Worm (Caenorhabditis elegans) whole organism, L1 larva: ENCODE measurements around the gene fbxb-102.

Experiments
- C16A3.4 ChIP-seq: fragments of 150-350 bp; optimal IDR thresholded peaks from 2 replicates; lab custom pipeline; 2014; ENCODE audit warnings: missing biosample characterization, missing genetic modification characterization
- C34B4.2 ChIP-seq: sonication (generic microtip); optimal IDR thresholded peaks from 2 replicates; lab custom pipeline; 2017; ENCODE audit warnings: mild to moderate bottlenecking, missing genetic modification characterization, missing compliant biosample characterization
- F16B12.6 ChIP-seq: fragments of 150-350 bp; optimal IDR thresholded peaks from 2 replicates; lab custom pipeline; 2014; ENCODE audit warnings: missing biosample characterization, missing genetic modification characterization
- Y116A8C.19 ChIP-seq: sonication (generic microtip); optimal IDR thresholded peaks from 2 replicates; lab custom pipeline; 2016; ENCODE audit warnings: missing compliant biosample characterization, missing genetic modification characterization, borderline replicate concordance
- aha-1 ChIP-seq: fragments of 150-350 bp; optimal IDR thresholded peaks from 2 replicates; lab custom pipeline; 2014; ENCODE audit warnings: missing biosample characterization, missing genetic modification characterization
- alr-1 ChIP-seq: fragments of 200-800 bp; sonication (Bioruptor generic); optimal IDR thresholded peaks from 2 replicates; lab custom pipeline; 2018; ENCODE audit warnings: borderline replicate concordance, mild to moderate bottlenecking, missing genetic modification characterization, missing compliant biosample characterization
- ama-1 ChIP-seq: fragments of 150-350 bp; optimal IDR thresholded peaks from 2 replicates; lab custom pipeline; 2014
- ceh-63 ChIP-seq: fragments of 200-800 bp; sonication (Bioruptor generic); optimal IDR thresholded peaks from 2 replicates; lab custom pipeline; 2018; ENCODE audit warnings: mild to moderate bottlenecking, missing genetic modification characterization, missing compliant biosample characterization
- ceh-82 ChIP-seq, 3 experiments: fragments of 150-350 bp in 1 of 3; sonication (generic microtip) in 2 of 3; optimal IDR thresholded peaks; 2 replicates each; lab custom pipeline; 2014 to 2017; ENCODE audit warnings: missing biosample characterization in 3 of 3, missing genetic modification characterization in 3 of 3
- ceh-88 ChIP-seq: fragments of 200-800 bp; sonication (Bioruptor generic); IDR thresholded peaks from 2 replicates; pipeline ENCODE4 v1.3.6; 2022; ENCODE audit warnings: missing genetic modification characterization, missing compliant biosample characterization
- dpl-1 ChIP-seq, 3 experiments: fragments of 150-350 bp in 2 of 3; sonication (generic microtip) in 1 of 3; optimal IDR thresholded peaks; 2 replicates each; lab custom pipeline; 2014 to 2017; ENCODE audit warnings: missing biosample characterization in 3 of 3, missing genetic modification characterization in 3 of 3, missing genetic modification reagents in 3 of 3
- efl-3 ChIP-seq: fragments of 200-800 bp; sonication (Bioruptor generic); optimal IDR thresholded peaks from 2 replicates; lab custom pipeline; 2018; ENCODE audit warnings: mild to moderate bottlenecking, missing genetic modification characterization, missing compliant biosample characterization
- egl-13 ChIP-seq: sonication (generic microtip); optimal IDR thresholded peaks from 2 replicates; lab custom pipeline; 2016; ENCODE audit warnings: missing genotype, missing genetic modification reagents, missing genetic modification characterization, missing compliant biosample characterization
- egl-27 ChIP-seq, 2 experiments: fragments of 150-350 bp in 1 of 2; sonication (generic microtip); optimal IDR thresholded peaks; 3 replicates each; lab custom pipeline; 2017 to 2018; ENCODE audit warnings: missing biosample characterization in 2 of 2, missing genetic modification characterization in 2 of 2, missing genetic modification reagents in 2 of 2
- elt-2 ChIP-seq: sonication (generic microtip); optimal IDR thresholded peaks from 2 replicates; lab custom pipeline; 2016; ENCODE audit warnings: missing genetic modification characterization, mild to moderate bottlenecking, inconsistent platforms, missing compliant biosample characterization, missing genetic modification reagents
- fkh-8 ChIP-seq: sonication (generic microtip); optimal IDR thresholded peaks from 2 replicates; lab custom pipeline; 2016; ENCODE audit warnings: mild to moderate bottlenecking, missing genetic modification characterization, missing compliant biosample characterization
- fos-1 ChIP-seq: fragments of 150-350 bp; optimal IDR thresholded peaks from 2 replicates; lab custom pipeline; 2014; ENCODE audit warnings: missing biosample characterization, missing genetic modification characterization
- grh-1 ChIP-seq: fragments of 200-800 bp; sonication (Bioruptor generic); IDR thresholded peaks from 2 replicates; pipeline ENCODE4 v1.3.6; 2022; ENCODE audit warnings: missing genetic modification reagents, missing genetic modification characterization, missing compliant biosample characterization
- hlh-17 ChIP-seq: fragments of 200-800 bp; sonication (Bioruptor generic); optimal IDR thresholded peaks from 2 replicates; lab custom pipeline; 2018; ENCODE audit warnings: missing genetic modification characterization, mild to moderate bottlenecking, missing compliant biosample characterization, moderate library complexity, borderline replicate concordance
- hlh-4 ChIP-seq: sonication (generic microtip); optimal IDR thresholded peaks from 2 replicates; lab custom pipeline; 2016; ENCODE audit warnings: mild to moderate bottlenecking, missing genetic modification characterization, missing compliant biosample characterization
- lin-13 ChIP-seq: fragments of 150-350 bp; optimal IDR thresholded peaks from 2 replicates; lab custom pipeline; 2014; ENCODE audit warnings: missing biosample characterization, missing genetic modification reagents, missing genetic modification characterization
- lsy-2 ChIP-seq, 2 experiments: fragments of 150-350 bp; optimal IDR thresholded peaks; 2 replicates each; lab custom pipeline; 2014; ENCODE audit warnings: missing biosample characterization in 2 of 2, missing genetic modification characterization in 2 of 2
- mab-9 ChIP-seq: fragments of 200-800 bp; sonication (Bioruptor generic); IDR thresholded peaks from 2 replicates; pipeline ENCODE4 v1.3.6; 2022; ENCODE audit warnings: missing genetic modification reagents, missing genetic modification characterization, missing compliant biosample characterization
- mep-1 ChIP-seq: fragments of 150-350 bp; optimal IDR thresholded peaks from 2 replicates; lab custom pipeline; 2014; ENCODE audit warnings: missing biosample characterization, missing genetic modification characterization
- nhr-20 ChIP-seq: sonication (generic microtip); optimal IDR thresholded peaks from 2 replicates; lab custom pipeline; 2016; ENCODE audit warnings: mild to moderate bottlenecking, missing genetic modification characterization, missing compliant biosample characterization
- nhr-237 ChIP-seq: fragments of 150-350 bp; optimal IDR thresholded peaks from 2 replicates; lab custom pipeline; 2014; ENCODE audit warnings: missing biosample characterization, missing genetic modification characterization
- nhr-28 ChIP-seq: fragments of 150-350 bp; optimal IDR thresholded peaks from 2 replicates; lab custom pipeline; 2014; ENCODE audit warnings: missing biosample characterization, missing genetic modification characterization
- nhr-47 ChIP-seq: sonication (generic microtip); optimal IDR thresholded peaks from 2 replicates; lab custom pipeline; 2016; ENCODE audit warnings: mild to moderate bottlenecking, missing genetic modification characterization, moderate library complexity, missing compliant biosample characterization
- nhr-84 ChIP-seq: sonication (generic microtip); optimal IDR thresholded peaks from 2 replicates; lab custom pipeline; 2017; ENCODE audit warnings: missing biosample characterization, missing genetic modification characterization
- nhr-85 ChIP-seq: sonication (generic microtip); peaks from one replicate; lab custom pipeline; 2016; ENCODE audit warnings: missing genetic modification characterization, inconsistent platforms, missing compliant biosample characterization
- nhr-90 ChIP-seq: sonication (generic microtip); optimal IDR thresholded peaks from 2 replicates; lab custom pipeline; 2016; ENCODE audit warnings: mild to moderate bottlenecking, missing genetic modification characterization, missing compliant biosample characterization; ENCODE audit not compliant: poor library complexity
- pag-3 ChIP-seq: sonication (generic microtip); optimal IDR thresholded peaks from 2 replicates; lab custom pipeline; 2017; ENCODE audit warnings: missing genetic modification characterization, mild to moderate bottlenecking, missing compliant biosample characterization, antibody characterized with exemption, borderline replicate concordance; ENCODE audit not compliant: insufficient read depth
- pax-3 ChIP-seq: fragments of 200-800 bp; sonication (Bioruptor generic); optimal IDR thresholded peaks from 2 replicates; lab custom pipeline; 2018; ENCODE audit warnings: mild to moderate bottlenecking, missing genetic modification characterization, moderate library complexity, missing compliant biosample characterization
- skn-1 ChIP-seq: fragments of 150-350 bp; optimal IDR thresholded peaks from 2 replicates; lab custom pipeline; 2014; ENCODE audit warnings: missing biosample characterization, missing genetic modification characterization
- snpc-4 ChIP-seq: fragments of 150-350 bp; optimal IDR thresholded peaks from 2 replicates; lab custom pipeline; 2014; ENCODE audit warnings: missing biosample characterization, missing genetic modification characterization
- sup-37 ChIP-seq: fragments of 200-800 bp; sonication (Bioruptor generic); optimal IDR thresholded peaks from 2 replicates; lab custom pipeline; 2018; ENCODE audit warnings: mild to moderate bottlenecking, missing genetic modification characterization, missing compliant biosample characterization
- swsn-7 ChIP-seq: sonication (generic microtip); optimal IDR thresholded peaks from 2 replicates; lab custom pipeline; 2016; ENCODE audit warnings: missing genetic modification characterization, missing compliant biosample characterization
- tlp-1 ChIP-seq: fragments of 150-350 bp; optimal IDR thresholded peaks from 2 replicates; lab custom pipeline; 2014; ENCODE audit warnings: missing biosample characterization, missing genetic modification characterization
- unc-30 ChIP-seq: sonication (generic microtip); optimal IDR thresholded peaks from 2 replicates; lab custom pipeline; 2017; ENCODE audit warnings: missing biosample characterization, missing genetic modification characterization
- unc-62 ChIP-seq: fragments of 150-350 bp; optimal IDR thresholded peaks from 2 replicates; lab custom pipeline; 2014; ENCODE audit warnings: missing biosample characterization, missing genetic modification reagents, missing genetic modification characterization
- xbp-1 ChIP-seq: sonication (generic microtip); optimal IDR thresholded peaks from 2 replicates; lab custom pipeline; 2016; ENCODE audit warnings: missing genetic modification characterization, missing compliant biosample characterization
- zag-1 ChIP-seq: fragments of 150-350 bp; optimal IDR thresholded peaks from 2 replicates; lab custom pipeline; 2014; ENCODE audit warnings: missing biosample characterization, missing genetic modification characterization
- ztf-11 ChIP-seq, 2 experiments: sonication (generic microtip); optimal IDR thresholded peaks; 2 replicates each; lab custom pipeline; 2016 to 2017; ENCODE audit warnings: missing genetic modification characterization in 2 of 2, missing biosample characterization in 1 of 2, missing compliant biosample characterization in 1 of 2
- ztf-4 ChIP-seq: fragments of 150-350 bp; optimal IDR thresholded peaks from 2 replicates; lab custom pipeline; 2014; ENCODE audit warnings: missing biosample characterization, missing genetic modification characterization

The fbxb-102 gene

DNA sequence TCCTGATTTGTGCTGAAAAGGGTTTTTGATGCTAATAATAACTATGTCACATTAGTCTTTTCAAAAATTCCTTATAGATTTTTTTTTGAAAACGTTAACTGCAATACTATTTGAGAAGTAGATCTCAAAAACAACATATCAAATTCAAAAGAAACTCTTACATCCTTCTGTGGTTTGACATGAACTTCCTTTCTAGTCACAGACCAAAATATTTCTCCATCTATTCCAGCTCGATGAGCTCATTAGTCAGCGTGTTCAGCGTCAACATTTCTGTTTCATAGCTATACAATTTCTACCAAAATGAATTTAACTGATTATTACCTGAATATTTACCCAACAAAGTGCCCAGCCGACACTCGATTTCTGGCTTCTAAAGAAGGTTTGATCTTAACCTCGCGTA, 25.9 kb downstream of the fbxb-102 start, which contains the start of gene srh-67:
Gene srh-67 (plus strand): TSS at position 301 of the 400 bp plus-strand sequence.
- TF ChIP-seq grh-1 (GFP tag; lab: Robert Waterston, UW) (no peak), nhr-47 (tag; lab: Kevin White, UChicago) (no peak), C16A3.4 (tag; lab: Kevin White, UChicago) (no peak), egl-13 (tag; lab: Kevin White, UChicago) (no peak), Y116A8C.19 (no peak), C34B4.2 (tag; lab: Kevin White, UChicago) (no peak), elt-2 (no peak), unc-30 (tag; lab: Kevin White, UChicago) (no peak), swsn-7 (no peak), pag-3 (tag; lab: Kevin White, UChicago) (no peak), tlp-1 (tag; lab: Kevin White, UChicago) (no peak), xbp-1 (tag; lab: Kevin White, UChicago) (no peak), nhr-28 (tag; lab: Kevin White, UChicago) (no peak), sup-37 (GFP tag; lab: Kevin White, UChicago) (no peak), ztf-4 (tag; lab: Kevin White, UChicago) (no peak), fos-1 (tag; lab: Kevin White, UChicago) (no peak), aha-1 (tag; lab: Kevin White, UChicago) (no peak), ceh-88 (GFP tag; lab: Robert Waterston, UW) (no peak), egl-27 (tag; optimal IDR thresholded peaks at IDR 0.05; lab: Kevin White, UChicago) (no peak)

DNA sequence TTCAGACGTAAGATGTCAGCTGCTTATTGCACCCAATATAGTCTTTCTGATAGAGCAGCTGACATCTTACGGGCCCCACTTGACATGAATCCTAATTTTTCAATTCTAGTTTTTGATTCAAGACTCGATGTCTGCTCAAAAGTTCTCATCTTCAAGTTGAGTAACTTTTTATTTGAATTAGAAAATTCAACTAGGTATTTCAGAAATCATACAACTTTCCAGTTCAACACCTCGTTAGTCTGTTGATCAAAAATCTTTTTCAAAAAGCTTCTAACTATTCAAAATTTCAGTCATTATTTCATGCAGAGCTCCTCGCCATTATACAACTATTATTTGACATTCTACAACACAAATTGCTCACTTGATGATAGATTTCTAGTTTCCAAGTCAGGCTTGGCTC, 29.1 kb downstream of the fbxb-102 start, which contains the start of gene srh-73:
Gene srh-73 (plus strand): TSS at position 301 of the 400 bp plus-strand sequence.
- TF ChIP-seq mep-1 (tag; lab: Kevin White, UChicago) (no peak), lin-13 (GFP tag; lab: Kevin White, UChicago) (no peak), ceh-82 (tag; optimal IDR thresholded peaks at IDR 0.05; lab: Kevin White, UChicago) (no peak), dpl-1 (GFP tag; optimal IDR thresholded peaks at IDR 0.05; lab: Kevin White, UChicago) (no peak), hlh-17 (no peak), mab-9 (GFP tag; lab: Robert Waterston, UW) (no peak), nhr-20 (tag; lab: Kevin White, UChicago) (no peak), nhr-84 (no peak), Y116A8C.19 (no peak), F16B12.6 (tag; lab: Kevin White, UChicago) (no peak), alr-1 (tag; lab: Kevin White, UChicago) (no peak)

DNA sequence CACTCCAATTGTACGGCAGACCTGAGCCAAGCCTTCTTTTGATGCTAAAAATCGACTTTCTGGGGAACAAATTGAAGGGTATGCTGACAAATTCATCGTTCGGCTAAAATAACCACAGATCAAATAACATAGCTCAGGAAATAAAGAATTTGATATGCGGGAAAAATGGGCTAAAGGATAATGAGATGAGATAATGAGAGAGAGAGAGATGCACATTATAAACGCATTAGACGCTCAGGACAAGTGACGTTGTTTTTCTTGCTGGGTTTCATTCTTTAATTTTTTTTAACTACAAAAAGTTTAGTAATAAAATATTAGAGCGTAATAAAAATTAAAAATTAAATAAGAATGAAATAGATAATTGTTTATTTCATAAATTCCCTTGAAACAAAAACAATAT, 31.9 kb downstream of the fbxb-102 start, which contains the start of gene srh-69:
Gene srh-69 (minus strand): TSS at position 101 of the 400 bp plus-strand sequence.
- TF ChIP-seq ama-1 (no peak), zag-1 (tag; lab: Kevin White, UChicago) (no peak), ceh-82 (tag; optimal IDR thresholded peaks at IDR 0.05; lab: Kevin White, UChicago) (no peak), ztf-11 (tag; optimal IDR thresholded peaks at IDR 0.05; lab: Kevin White, UChicago) (no peak)

DNA sequence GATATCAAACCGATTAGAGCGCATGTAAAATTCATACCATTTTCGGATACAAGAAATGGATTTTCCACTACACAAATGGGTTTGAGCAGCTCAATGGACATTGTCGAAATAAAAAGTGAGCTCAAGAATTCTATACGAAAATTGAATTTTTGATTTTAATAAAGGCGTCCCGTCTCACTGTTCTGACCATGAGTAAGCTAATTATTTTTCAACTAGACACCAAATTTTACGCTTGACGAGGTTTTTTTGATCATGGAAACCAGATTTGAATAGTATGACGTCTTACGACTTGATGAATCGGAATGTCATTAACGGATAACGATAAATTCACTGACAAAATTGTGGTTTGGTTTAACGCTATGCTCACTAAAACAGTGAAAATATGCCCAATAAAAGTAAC, 33.6 kb downstream of the fbxb-102 start, which contains the start of gene srh-61:
Gene srh-61 (minus strand): TSS at position 101 of the 400 bp plus-strand sequence.
- no peak for TF ChIP-seq fkh-8 (tag; lab: Kevin White, UChicago)
- no peak for TF ChIP-seq swsn-7
- no peak for TF ChIP-seq skn-1 (tag; lab: Kevin White, UChicago)
- no peak for TF ChIP-seq nhr-237 (tag; lab: Kevin White, UChicago)
- TF ChIP-seq snpc-4 (tag; lab: Kevin White, UChicago) = no peak
- TF ChIP-seq nhr-85 (tag; lab: Kevin White, UChicago) = no peak
- no peak for TF ChIP-seq hlh-4 (tag; lab: Kevin White, UChicago)
- TF ChIP-seq ceh-63 (GFP tag; lab: Kevin White, UChicago) = no peak
- no peak for TF ChIP-seq mab-9 (GFP tag; lab: Robert Waterston, UW)
- TF ChIP-seq unc-62 = no peak
- no peak for TF ChIP-seq efl-3 (GFP tag; lab: Kevin White, UChicago)
- TF ChIP-seq tlp-1 (tag; lab: Kevin White, UChicago) = no peak
- no peak for TF ChIP-seq pax-3 (tag; lab: Kevin White, UChicago)
- no peak for TF ChIP-seq nhr-90
- no peak for TF ChIP-seq ceh-88 (GFP tag; lab: Robert Waterston, UW)
- no peak for TF ChIP-seq lsy-2 (tag; optimal IDR thresholded peaks at IDR 0.05; lab: Kevin White, UChicago)
